Worm (Caenorhabditis elegans) whole organism, young adult: ENCODE data around the gene clec-206.

Source experiments
- B0019.2 ChIP-seq: fragments of 200-800 bp; sonication (Bioruptor generic); conservative IDR thresholded peaks from 2 replicates; pipeline ENCODE4 v1.3.6; 2022; ENCODE audit warnings: missing genetic modification reagents, missing genetic modification characterization, missing compliant biosample characterization
- B0035.1 ChIP-seq: sonication (generic microtip); optimal IDR thresholded peaks from 2 replicates; lab custom pipeline; 2016; ENCODE audit warnings: missing genetic modification characterization, mild to moderate bottlenecking, missing compliant biosample characterization, missing genotype, missing genetic modification reagents
- B0336.3 ChIP-seq: fragments of 200-800 bp; sonication (Bioruptor generic); IDR thresholded peaks from 2 replicates; pipeline ENCODE4 v1.3.6; 2022; ENCODE audit warnings: missing genetic modification characterization, missing compliant biosample characterization
- F23B12.7 ChIP-seq: sonication (generic microtip); optimal IDR thresholded peaks from 2 replicates; lab custom pipeline; 2017; ENCODE audit warnings: missing genetic modification characterization, mild to moderate bottlenecking, missing compliant biosample characterization, antibody characterized with exemption, moderate library complexity; ENCODE audit not compliant: insufficient read depth
- F33H1.4 ChIP-seq: fragments of 200-800 bp; sonication (Bioruptor generic); IDR thresholded peaks from 2 replicates; pipeline ENCODE4 v1.3.6; 2022; ENCODE audit warnings: missing genetic modification reagents, missing genetic modification characterization, missing compliant biosample characterization
- F57A8.1 ChIP-seq: fragments of 200-800 bp; sonication (Bioruptor generic); optimal IDR thresholded peaks from 2 replicates; lab custom pipeline; 2018; ENCODE audit warnings: mild to moderate bottlenecking, missing genetic modification characterization, moderate library complexity, missing compliant biosample characterization
- T07F8.4 ChIP-seq: sonication (generic microtip); optimal IDR thresholded peaks from 2 replicates; lab custom pipeline; 2016; ENCODE audit warnings: mild to moderate bottlenecking, missing genetic modification characterization, moderate library complexity, missing compliant biosample characterization
- Y56A3A.18 ChIP-seq: fragments of 200-800 bp; sonication (Bioruptor generic); IDR thresholded peaks from 2 replicates; pipeline ENCODE4 v1.3.6; 2022; ENCODE audit warnings: missing genetic modification reagents, missing genetic modification characterization, missing compliant biosample characterization
- Y95B8A.8 ChIP-seq: fragments of 200-800 bp; sonication (Bioruptor generic); IDR thresholded peaks from 2 replicates; pipeline ENCODE4 v1.3.6; 2022; ENCODE audit warnings: missing genetic modification reagents, missing genetic modification characterization, missing compliant biosample characterization
- ZK185.1 ChIP-seq: sonication (generic microtip); optimal IDR thresholded peaks from 2 replicates; lab custom pipeline; 2016; ENCODE audit warnings: mild to moderate bottlenecking, missing genetic modification characterization, missing compliant biosample characterization; ENCODE audit not compliant: poor library complexity, severe bottlenecking
- aptf-2 ChIP-seq: fragments of 200-800 bp; sonication (Bioruptor generic); conservative IDR thresholded peaks from 2 replicates; pipeline ENCODE4 v1.3.6; 2022; ENCODE audit warnings: missing genetic modification reagents, missing genetic modification characterization, missing compliant biosample characterization
- athp-1 ChIP-seq: sonication (generic microtip); optimal IDR thresholded peaks from 2 replicates; lab custom pipeline; 2017; ENCODE audit warnings: mild to moderate bottlenecking, missing genetic modification characterization, missing compliant biosample characterization
- attf-3 ChIP-seq: fragments of 200-800 bp; sonication (Bioruptor generic); conservative IDR thresholded peaks from 2 replicates; pipeline ENCODE4 v1.3.6; 2022; ENCODE audit warnings: missing genetic modification reagents, missing genetic modification characterization, missing compliant biosample characterization
- attf-5 ChIP-seq: fragments of 200-800 bp; sonication (Bioruptor generic); optimal IDR thresholded peaks from 2 replicates; lab custom pipeline; 2018; ENCODE audit warnings: mild to moderate bottlenecking, missing genetic modification characterization, missing compliant biosample characterization
- bed-1 ChIP-seq: fragments of 200-800 bp; sonication (Bioruptor generic); IDR thresholded peaks from 2 replicates; pipeline ENCODE4 v1.3.6; 2022; ENCODE audit warnings: missing genetic modification reagents, missing genetic modification characterization, missing compliant biosample characterization
- ccch-3 ChIP-seq: fragments of 200-800 bp; sonication (Bioruptor generic); optimal IDR thresholded peaks from 2 replicates; lab custom pipeline; 2018; ENCODE audit warnings: mild to moderate bottlenecking, missing genetic modification characterization, missing compliant biosample characterization
- cebp-2 ChIP-seq: fragments of 200-800 bp; sonication (Bioruptor generic); IDR thresholded peaks from 2 replicates; pipeline ENCODE4 v1.3.6; 2022; ENCODE audit warnings: missing genetic modification characterization, missing compliant biosample characterization
- ceh-100 ChIP-seq: fragments of 200-800 bp; sonication (Bioruptor generic); IDR thresholded peaks from 2 replicates; pipeline ENCODE4 v1.3.6; 2022; ENCODE audit warnings: missing genetic modification reagents, missing genetic modification characterization, missing compliant biosample characterization
- ceh-27 ChIP-seq: fragments of 200-800 bp; sonication (Bioruptor generic); optimal IDR thresholded peaks from 2 replicates; lab custom pipeline; 2018; ENCODE audit warnings: mild to moderate bottlenecking, missing genetic modification characterization, moderate library complexity, missing compliant biosample characterization
- ceh-40 ChIP-seq: fragments of 200-800 bp; sonication (Bioruptor generic); IDR thresholded peaks from 2 replicates; pipeline ENCODE4 v1.3.6; 2022; ENCODE audit warnings: missing genetic modification characterization, missing compliant biosample characterization
- ceh-58 ChIP-seq: fragments of 200-800 bp; sonication (Bioruptor generic); IDR thresholded peaks from 2 replicates; pipeline ENCODE4 v1.3.6; 2022; ENCODE audit warnings: missing genetic modification characterization, missing compliant biosample characterization
- ceh-79 ChIP-seq: sonication (generic microtip); optimal IDR thresholded peaks from 2 replicates; lab custom pipeline; 2017; ENCODE audit warnings: mild to moderate bottlenecking, missing genetic modification characterization, missing compliant biosample characterization
- ceh-91 ChIP-seq: fragments of 200-800 bp; sonication (Bioruptor generic); IDR thresholded peaks from 2 replicates; pipeline ENCODE4 v1.3.6; 2022; ENCODE audit warnings: missing genetic modification reagents, missing genetic modification characterization, missing compliant biosample characterization
- die-1 ChIP-seq: sonication (generic microtip); optimal IDR thresholded peaks from 2 replicates; lab custom pipeline; 2016; ENCODE audit warnings: missing genotype, mild to moderate bottlenecking, missing genetic modification characterization, missing compliant biosample characterization
- dox-1 ChIP-seq: fragments of 200-800 bp; sonication (Bioruptor generic); IDR thresholded peaks from 2 replicates; pipeline ENCODE4 v1.3.6; 2022; ENCODE audit warnings: missing genetic modification reagents, missing genetic modification characterization, missing compliant biosample characterization
- egl-44 ChIP-seq: fragments of 200-800 bp; sonication (Bioruptor generic); IDR thresholded peaks from 2 replicates; pipeline ENCODE4 v1.3.6; 2022; ENCODE audit warnings: missing genetic modification reagents, missing genetic modification characterization, missing compliant biosample characterization
- ets-4 ChIP-seq: fragments of 200-800 bp; sonication (Bioruptor generic); optimal IDR thresholded peaks from 2 replicates; lab custom pipeline; 2018; ENCODE audit warnings: mild to moderate bottlenecking, missing genetic modification characterization, missing compliant biosample characterization
- fkh-3 ChIP-seq: sonication (generic microtip); optimal IDR thresholded peaks from 2 replicates; lab custom pipeline; 2016; ENCODE audit warnings: mild to moderate bottlenecking, missing genetic modification characterization, missing compliant biosample characterization
- hlh-12 ChIP-seq: sonication (generic microtip); optimal IDR thresholded peaks from 2 replicates; lab custom pipeline; 2016; ENCODE audit warnings: missing genetic modification characterization, missing compliant biosample characterization
- hlh-26 ChIP-seq: fragments of 200-800 bp; sonication (Bioruptor generic); conservative IDR thresholded peaks from 2 replicates; pipeline ENCODE4 v1.3.6; 2022; ENCODE audit warnings: missing genetic modification reagents, missing genetic modification characterization, missing compliant biosample characterization
- hmg-1.2 ChIP-seq: fragments of 200-800 bp; sonication (Bioruptor generic); IDR thresholded peaks from 2 replicates; pipeline ENCODE4 v1.3.6; 2022; ENCODE audit warnings: missing genetic modification reagents, missing genetic modification characterization, missing compliant biosample characterization
- hrde-1 ChIP-seq: sonication (generic microtip); optimal IDR thresholded peaks from 2 replicates; lab custom pipeline; 2016; ENCODE audit warnings: missing genetic modification characterization, mild to moderate bottlenecking, missing compliant biosample characterization, moderate library complexity, missing genotype, missing genetic modification reagents, borderline replicate concordance
- lag-1 ChIP-seq: fragments of 200-800 bp; sonication (Bioruptor generic); IDR thresholded peaks from 2 replicates; pipeline ENCODE4 v1.3.6; 2022; ENCODE audit warnings: missing genetic modification reagents, missing genetic modification characterization, missing compliant biosample characterization
- lin-54 ChIP-seq: fragments of 200-800 bp; sonication (Bioruptor generic); optimal IDR thresholded peaks from 2 replicates; lab custom pipeline; 2018; ENCODE audit warnings: mild to moderate bottlenecking, missing genetic modification characterization, missing compliant biosample characterization
- lsy-27 ChIP-seq: sonication (generic microtip); optimal IDR thresholded peaks from 2 replicates; lab custom pipeline; 2017; ENCODE audit warnings: missing genetic modification characterization, mild to moderate bottlenecking, missing compliant biosample characterization, antibody characterized with exemption, missing genotype, borderline replicate concordance; ENCODE audit not compliant: insufficient read depth
- mcd-1 ChIP-seq: fragments of 200-800 bp; sonication (Bioruptor generic); IDR thresholded peaks from 2 replicates; pipeline ENCODE4 v1.3.6; 2022; ENCODE audit warnings: missing genetic modification reagents, missing genetic modification characterization, missing compliant biosample characterization
- nfya-2 ChIP-seq: fragments of 200-800 bp; sonication (Bioruptor generic); IDR thresholded peaks from 2 replicates; pipeline ENCODE4 v1.3.6; 2022; ENCODE audit warnings: missing genetic modification reagents, missing genetic modification characterization, missing compliant biosample characterization
- nfyb-1 ChIP-seq: fragments of 200-800 bp; sonication (Bioruptor generic); IDR thresholded peaks from 2 replicates; pipeline ENCODE4 v1.3.6; 2022; ENCODE audit warnings: missing genetic modification reagents, missing genetic modification characterization, missing compliant biosample characterization
- nhr-179 ChIP-seq: sonication (generic microtip); optimal IDR thresholded peaks from 2 replicates; lab custom pipeline; 2016; ENCODE audit warnings: mild to moderate bottlenecking, missing genetic modification characterization, missing compliant biosample characterization
- nhr-80 ChIP-seq: sonication (generic microtip); optimal IDR thresholded peaks from 2 replicates; lab custom pipeline; 2016; ENCODE audit warnings: missing genetic modification characterization, missing compliant biosample characterization
- pbrm-1 ChIP-seq: fragments of 200-800 bp; sonication (Bioruptor generic); IDR thresholded peaks from 2 replicates; pipeline ENCODE4 v1.3.6; 2022; ENCODE audit warnings: missing genetic modification reagents, missing genetic modification characterization, missing compliant biosample characterization
- rpc-1 ChIP-seq, 2 experiments: fragments of 150-350 bp in 1 of 2; sonication (generic microtip) in 1 of 2; optimal IDR thresholded peaks; 2 replicates each; lab custom pipeline; 2014 to 2018; ENCODE audit warnings: missing biosample characterization in 1 of 2, missing genetic modification characterization in 1 of 2, missing genetic modification reagents in 1 of 2, missing genotype in 1 of 2
- snpc-1.1 ChIP-seq: sonication (generic microtip); optimal IDR thresholded peaks from 2 replicates; lab custom pipeline; 2017; ENCODE audit warnings: missing genetic modification characterization, mild to moderate bottlenecking, missing compliant biosample characterization, antibody characterized with exemption, moderate library complexity, missing genotype, missing genetic modification reagents; ENCODE audit not compliant: insufficient read depth
- somi-1 ChIP-seq: fragments of 200-800 bp; sonication (Bioruptor generic); optimal IDR thresholded peaks from 2 replicates; lab custom pipeline; 2018; ENCODE audit warnings: mild to moderate bottlenecking, missing genetic modification characterization, missing compliant biosample characterization
- tbx-9 ChIP-seq: sonication (generic microtip); optimal IDR thresholded peaks from 2 replicates; lab custom pipeline; 2016; ENCODE audit warnings: borderline replicate concordance, missing genetic modification characterization, inconsistent platforms, missing compliant biosample characterization
- ztf-26 ChIP-seq: sonication (generic microtip); optimal IDR thresholded peaks from 2 replicates; lab custom pipeline; 2017; ENCODE audit warnings: missing genetic modification characterization, missing compliant biosample characterization
- ztf-28 ChIP-seq: fragments of 200-800 bp; sonication (Bioruptor generic); IDR thresholded peaks from 2 replicates; pipeline ENCODE4 v1.3.6; 2022; ENCODE audit warnings: missing genetic modification reagents, missing genetic modification characterization, missing compliant biosample characterization
- ztf-6 ChIP-seq: fragments of 200-800 bp; sonication (Bioruptor generic); IDR thresholded peaks from 2 replicates; pipeline ENCODE4 v1.3.6; 2022; ENCODE audit warnings: missing genetic modification reagents, missing genetic modification characterization, missing compliant biosample characterization

clec-206 gene

DNA sequence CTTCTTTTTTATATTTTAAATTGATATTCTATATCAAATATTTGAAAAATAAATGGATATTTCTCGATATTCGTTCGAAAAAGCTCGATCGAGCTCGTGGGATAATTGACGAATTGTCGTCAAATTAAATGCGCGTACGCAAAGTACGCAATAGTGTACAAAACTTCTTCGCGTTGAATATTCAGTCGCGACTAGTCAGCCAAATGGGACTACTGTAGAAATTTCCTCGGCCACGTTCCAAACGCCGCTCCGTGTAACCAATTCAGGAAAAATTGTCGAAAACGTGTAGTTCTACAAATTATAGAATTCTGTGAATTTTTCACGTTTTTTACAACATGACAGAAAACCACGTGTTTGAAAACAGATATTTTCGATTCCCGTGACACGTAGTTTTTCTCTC, 4.3 kb upstream of the clec-206 start (continued):
- TF ChIP-seq F23B12.7 (tag; lab: Kevin White, UChicago) = no peak
- 0 out of 2 replicates have a peak, but pooled peaks have one; percentile 41 for TF ChIP-seq egl-44 (GFP tag; lab: Robert Waterston, UW)
- TF ChIP-seq hmg-1.2 (GFP tag; lab: Robert Waterston, UW) = peak; percentile 94
- TF ChIP-seq ztf-26 = no peak
- TF ChIP-seq die-1 (tag; lab: Kevin White, UChicago) = no peak
- TF ChIP-seq nhr-80 (tag; lab: Kevin White, UChicago) = peak; percentile 61
- peak; percentile 74 for TF ChIP-seq attf-3
- peak; percentile 81 for TF ChIP-seq B0019.2 (GFP tag; lab: Robert Waterston, UW)
- no peak for TF ChIP-seq T07F8.4
- TF ChIP-seq B0336.3 (GFP tag; lab: Robert Waterston, UW) = peak; percentile 65
- TF ChIP-seq B0035.1 (tag; lab: Kevin White, UChicago) = no peak
- no peak for TF ChIP-seq somi-1 (GFP tag; lab: Kevin White, UChicago)
- TF ChIP-seq ceh-79 = no peak
- TF ChIP-seq cebp-2 (GFP tag; lab: Robert Waterston, UW) = no peak
- peak; percentile 69 for TF ChIP-seq attf-5 (GFP tag; lab: Kevin White, UChicago)
- TF ChIP-seq ceh-58 (GFP tag; lab: Robert Waterston, UW) = no peak
- TF ChIP-seq lin-54 (GFP tag; lab: Kevin White, UChicago) = peak; percentile 76
- peak; percentile 84; the same call in 1 of the 2 replicates for TF ChIP-seq ztf-28
- no peak for TF ChIP-seq lsy-27
- peak; percentile 79; the same call in 1 of the 2 replicates for TF ChIP-seq Y95B8A.8 (GFP tag; lab: Robert Waterston, UW)
- peak; percentile 68 for TF ChIP-seq athp-1 (tag; lab: Kevin White, UChicago)
- TF ChIP-seq ceh-40 = no peak
- TF ChIP-seq hrde-1 (tag; lab: Kevin White, UChicago) = no peak
- TF ChIP-seq fkh-3 (tag; lab: Kevin White, UChicago) = no peak
- TF ChIP-seq F33H1.4 (GFP tag; lab: Robert Waterston, UW) = peak; percentile 75
- TF ChIP-seq snpc-1.1 (tag; lab: Kevin White, UChicago) = no peak
- peak; percentile 89 for TF ChIP-seq ceh-91 (GFP tag; lab: Robert Waterston, UW)
- TF ChIP-seq aptf-2 (GFP tag; lab: Robert Waterston, UW) = peak; percentile 92
- TF ChIP-seq nfya-2 (GFP tag; lab: Robert Waterston, UW) = no peak
- TF ChIP-seq ccch-3 (GFP tag; lab: Kevin White, UChicago) = no peak
- peak; percentile 67; the same call in 1 of the 2 replicates for TF ChIP-seq nfyb-1 (GFP tag; lab: Robert Waterston, UW)
- TF ChIP-seq dox-1 = peak; percentile 93
- TF ChIP-seq Y56A3A.18 (GFP tag; lab: Robert Waterston, UW) = no peak
- TF ChIP-seq ceh-100 (GFP tag; lab: Robert Waterston, UW) = peak; percentile 56; the same call in 1 of the 2 replicates
- TF ChIP-seq hlh-26 (GFP tag; lab: Robert Waterston, UW) = no peak
- no peak for TF ChIP-seq ets-4 (GFP tag; lab: Kevin White, UChicago)
- TF ChIP-seq hlh-12 (tag; lab: Kevin White, UChicago) = no peak
- TF ChIP-seq ztf-6 (GFP tag; lab: Robert Waterston, UW) = no peak
- TF ChIP-seq mcd-1 (GFP tag; lab: Robert Waterston, UW) = peak; percentile 86
- no peak for TF ChIP-seq lag-1 (GFP tag; lab: Robert Waterston, UW)
- TF ChIP-seq bed-1 (GFP tag; lab: Robert Waterston, UW) = no peak
- no peak for TF ChIP-seq ZK185.1 (tag; lab: Kevin White, UChicago)
- peak; percentile 82 for TF ChIP-seq pbrm-1 (GFP tag; lab: Robert Waterston, UW)
- peak; percentile 43 for TF ChIP-seq ceh-27 (GFP tag; lab: Kevin White, UChicago)
- TF ChIP-seq nhr-179 (tag; lab: Kevin White, UChicago) = no peak
- TF ChIP-seq F57A8.1 (GFP tag; lab: Kevin White, UChicago) = no peak
- TF ChIP-seq rpc-1 (optimal IDR thresholded peaks at IDR 0.05; lab: Kevin White, UChicago) = no peak
- no peak for TF ChIP-seq rpc-1 (tag; optimal IDR thresholded peaks at IDR 0.05; lab: Kevin White, UChicago)
- no peak for TF ChIP-seq tbx-9 (tag; lab: Kevin White, UChicago)
